Fruit fly (Drosophila melanogaster): ENCODE data around the gene phtm.

phtm gene

dm6 chrX:18685726-18686125 lies at the start of gene phtm:
TSS of gene phtm (plus strand) at chrX:18685766.
- no peak for TF ChIP-seq pad (GFP tag; optimal IDR thresholded peaks at IDR 0.05)
- no peak for TF ChIP-seq CG5204 (GFP tag; optimal IDR thresholded peaks at IDR 0.05)
- no peak for TF ChIP-seq Mnt (GFP tag; optimal IDR thresholded peaks at IDR 0.05)
- no peak for TF ChIP-seq Clk (GFP tag; optimal IDR thresholded peaks at IDR 0.05)
- TF ChIP-seq CG7045 (GFP tag; optimal IDR thresholded peaks at IDR 0.05), result no peak
- no peak for TF ChIP-seq kay (GFP tag; ENCODE audit: borderline replicate concordance)
- TF ChIP-seq CG11617 (GFP tag; optimal IDR thresholded peaks at IDR 0.05), result no peak
- TF ChIP-seq bab1 (GFP tag; optimal IDR thresholded peaks at IDR 0.05), result no peak
- TF ChIP-seq Crg-1 (GFP tag; optimal IDR thresholded peaks at IDR 0.05), result no peak
- TF ChIP-seq CG14711 (tag; optimal IDR thresholded peaks at IDR 0.05), result no peak
- TF ChIP-seq CG33017 (tag; optimal IDR thresholded peaks at IDR 0.05), result no peak
- no peak for TF ChIP-seq CG1620 (GFP tag; optimal IDR thresholded peaks at IDR 0.05)
- no peak for TF ChIP-seq Hr96 (GFP tag; optimal IDR thresholded peaks at IDR 0.05)
- no peak for TF ChIP-seq cic (GFP tag; optimal IDR thresholded peaks at IDR 0.05)
- no peak for TF ChIP-seq ovo (GFP tag; optimal IDR thresholded peaks at IDR 0.05)
- no peak for TF ChIP-seq CG12768 (GFP tag; optimal IDR thresholded peaks at IDR 0.05)
- TF ChIP-seq cnc (optimal IDR thresholded peaks at IDR 0.05), result no peak
- no peak for TF ChIP-seq toe (GFP tag; optimal IDR thresholded peaks at IDR 0.05)

DNA sequence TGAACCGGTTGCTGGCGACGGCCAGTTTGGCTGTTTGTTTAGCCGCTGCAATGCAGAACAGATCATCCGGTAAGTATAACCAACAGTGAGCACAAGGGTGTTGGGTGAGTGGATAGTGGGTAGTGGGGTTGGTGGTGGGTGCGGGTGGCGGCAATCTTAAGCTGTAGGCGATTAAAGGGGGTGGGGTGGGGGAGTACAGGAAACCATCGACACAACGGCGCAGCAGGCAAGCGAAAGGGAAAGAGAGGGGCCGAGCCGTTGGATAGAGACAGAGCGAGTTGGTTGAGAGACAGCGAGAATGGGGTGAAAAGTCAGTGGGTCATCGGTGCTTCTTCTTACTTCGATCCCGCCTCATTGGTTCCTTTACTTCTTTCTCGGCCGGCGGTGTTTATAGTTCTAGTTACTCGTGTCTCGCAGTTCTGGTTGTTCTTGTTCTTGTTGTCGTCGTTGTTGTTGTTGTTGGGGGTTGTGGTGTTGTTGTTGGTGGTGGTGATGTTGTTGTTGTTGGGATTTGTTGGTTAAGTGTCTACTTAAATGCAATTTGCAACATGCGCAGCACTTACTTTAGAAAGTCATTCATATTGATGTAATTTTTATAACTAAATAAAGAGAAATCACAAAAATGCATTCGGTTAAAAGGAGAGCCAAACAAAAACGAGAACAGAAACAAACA lies 49.2 kb upstream of the phtm start:
- TF ChIP-seq Crg-1 (GFP tag; optimal IDR thresholded peaks at IDR 0.05) (no peak), CG7101 (tag; optimal IDR thresholded peaks at IDR 0.05) (no peak), CG11617 (GFP tag; optimal IDR thresholded peaks at IDR 0.05) (no peak), bab1 (GFP tag; optimal IDR thresholded peaks at IDR 0.05) (no peak), CG1620 (GFP tag; optimal IDR thresholded peaks at IDR 0.05) (no peak), cic (GFP tag; optimal IDR thresholded peaks at IDR 0.05) (no peak)

dm6 chrX:18643057-18643656 lies 42.4 kb upstream of the phtm start:
- no peak for TF ChIP-seq CG12768 (GFP tag; optimal IDR thresholded peaks at IDR 0.05)
- TF ChIP-seq toe (GFP tag; optimal IDR thresholded peaks at IDR 0.05), result no peak
- no peak for TF ChIP-seq Crg-1 (GFP tag; optimal IDR thresholded peaks at IDR 0.05)
- TF ChIP-seq CG7101 (tag; optimal IDR thresholded peaks at IDR 0.05), result no peak
- no peak for TF ChIP-seq Clk (GFP tag; optimal IDR thresholded peaks at IDR 0.05)
- no peak for TF ChIP-seq CG1620 (GFP tag; optimal IDR thresholded peaks at IDR 0.05)
- no peak for TF ChIP-seq CG5204 (GFP tag; optimal IDR thresholded peaks at IDR 0.05)

- TF ChIP-seq CG33017 (tag; optimal IDR thresholded peaks at IDR 0.05), result peak; percentile 78
- peak; percentile 28 for TF ChIP-seq CG1620 (GFP tag; optimal IDR thresholded peaks at IDR 0.05)
- TF ChIP-seq tj (GFP tag; optimal IDR thresholded peaks at IDR 0.05), result peak; percentile 26
- TF ChIP-seq bab1 (GFP tag; optimal IDR thresholded peaks at IDR 0.05), result peak; percentile 46
- TF ChIP-seq cnc (optimal IDR thresholded peaks at IDR 0.05), result no peak
- TF ChIP-seq ovo (GFP tag; optimal IDR thresholded peaks at IDR 0.05), result peak; percentile 10
- TF ChIP-seq pad (GFP tag; optimal IDR thresholded peaks at IDR 0.05), result peak; percentile 60
- peak; percentile 67 for TF ChIP-seq CG11617 (GFP tag; optimal IDR thresholded peaks at IDR 0.05)
- TF ChIP-seq CG5204 (GFP tag; optimal IDR thresholded peaks at IDR 0.05), result no peak
- TF ChIP-seq Hr96 (GFP tag; optimal IDR thresholded peaks at IDR 0.05), result peak; percentile 76
- TF ChIP-seq CG12768 (GFP tag; optimal IDR thresholded peaks at IDR 0.05), result peak; percentile 64
- TF ChIP-seq Crg-1 (GFP tag; optimal IDR thresholded peaks at IDR 0.05), result no peak
- peak; percentile 79 for TF ChIP-seq CG14711 (tag; optimal IDR thresholded peaks at IDR 0.05)
- TF ChIP-seq Clk (GFP tag; optimal IDR thresholded peaks at IDR 0.05), result peak; percentile 5
- peak; percentile 89 for TF ChIP-seq CG7101 (tag; optimal IDR thresholded peaks at IDR 0.05)
- TF ChIP-seq CG7045 (GFP tag; optimal IDR thresholded peaks at IDR 0.05), result peak; percentile 33
- peak; percentile 54 for TF ChIP-seq toe (GFP tag; optimal IDR thresholded peaks at IDR 0.05)
- TF ChIP-seq Mnt (GFP tag; optimal IDR thresholded peaks at IDR 0.05), result peak; percentile 58
- TF ChIP-seq kay (GFP tag; ENCODE audit: borderline replicate concordance), result no peak
- TF ChIP-seq cic (GFP tag; optimal IDR thresholded peaks at IDR 0.05), result peak; percentile 25
Observed at dm6 chrX:18644890-18645289, 40.7 kb upstream of the phtm start.

DNA sequence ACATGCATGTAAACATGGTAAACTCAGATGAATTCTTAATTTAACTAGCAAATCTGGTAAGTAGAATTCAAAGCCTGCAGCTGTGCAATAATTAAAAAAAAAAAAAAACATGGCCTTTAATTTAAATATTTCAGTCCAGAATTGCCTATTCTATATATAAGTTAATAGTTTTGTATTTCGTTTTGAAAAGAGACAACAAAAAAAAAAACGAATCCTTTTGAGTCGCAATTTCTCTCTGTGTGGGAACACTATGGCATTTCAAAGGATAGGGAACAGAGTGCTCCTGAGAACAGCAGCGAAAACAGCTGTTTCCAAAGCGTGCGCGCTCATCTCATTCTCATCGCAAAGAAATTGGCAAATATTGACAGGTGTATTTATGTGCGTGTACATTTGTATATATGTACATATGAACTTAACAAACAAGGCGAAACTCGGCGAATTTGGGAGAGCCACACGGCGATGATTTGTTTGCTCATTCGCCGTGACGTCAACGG lies 39.8 kb upstream of the phtm start:
- TF ChIP-seq CG7045 (GFP tag; optimal IDR thresholded peaks at IDR 0.05) (no peak), bab1 (GFP tag; optimal IDR thresholded peaks at IDR 0.05) (no peak), pad (GFP tag; optimal IDR thresholded peaks at IDR 0.05) (no peak), CG1620 (GFP tag; optimal IDR thresholded peaks at IDR 0.05) (peak; percentile 10), Crg-1 (GFP tag; optimal IDR thresholded peaks at IDR 0.05) (peak; percentile 36), cic (GFP tag; optimal IDR thresholded peaks at IDR 0.05) (no peak), CG33017 (tag; optimal IDR thresholded peaks at IDR 0.05) (no peak), CG7101 (tag; optimal IDR thresholded peaks at IDR 0.05) (peak; percentile 49), CG5204 (GFP tag; optimal IDR thresholded peaks at IDR 0.05) (peak; percentile 50), CG12768 (GFP tag; optimal IDR thresholded peaks at IDR 0.05) (no peak), toe (GFP tag; optimal IDR thresholded peaks at IDR 0.05) (no peak), CG14711 (tag; optimal IDR thresholded peaks at IDR 0.05) (peak; percentile 36), tj (GFP tag; optimal IDR thresholded peaks at IDR 0.05) (peak; percentile 10), Clk (GFP tag; optimal IDR thresholded peaks at IDR 0.05) (no peak), ovo (GFP tag; optimal IDR thresholded peaks at IDR 0.05) (peak; percentile 37), kay (GFP tag; ENCODE audit: borderline replicate concordance) (no peak), cnc (optimal IDR thresholded peaks at IDR 0.05) (no peak), Hr96 (GFP tag; optimal IDR thresholded peaks at IDR 0.05) (peak; percentile 28), Mnt (GFP tag; optimal IDR thresholded peaks at IDR 0.05) (peak; percentile 34), CG11617 (GFP tag; optimal IDR thresholded peaks at IDR 0.05) (peak; percentile 12)

Measured in whole organism, adult.